Worm (Caenorhabditis elegans) whole organism, L4/young adult: Measurements from ENCODE around the gene F26A1.8.

ENCODE experiments used
- W03F9.2 ChIP-seq: fragments of 150-350 bp; optimal IDR thresholded peaks from 2 replicates; lab custom pipeline; 2014; ENCODE audit warnings: missing biosample characterization, missing genetic modification characterization
- dao-5 ChIP-seq: sonication (generic microtip); optimal IDR thresholded peaks from 2 replicates; lab custom pipeline; 2016; ENCODE audit warnings: missing genotype, missing genetic modification characterization, moderate library complexity, missing compliant biosample characterization
- him-1 ChIP-seq: sonication (generic microtip); optimal IDR thresholded peaks from 2 replicates; lab custom pipeline; 2016; ENCODE audit warnings: missing genotype, missing genetic modification reagents, missing genetic modification characterization, missing compliant biosample characterization

Gene F26A1.8

ce11 chrIII:4844327-4844726, 22.3 kb upstream of the F26A1.8 start, which contains the start of the genes clec-157 and fkh-5:
TSS of gene clec-157 (minus strand) at chrIII:4844427.
TSS of gene fkh-5 (plus strand) at chrIII:4844662.
- TF ChIP-seq him-1 (tag; lab: Kevin White, UChicago), result no peak
- no peak for TF ChIP-seq W03F9.2 (tag; lab: Kevin White, UChicago)
- no peak for TF ChIP-seq dao-5 (tag; lab: Kevin White, UChicago)

ce11 chrIII:4842173-4842572, 20.1 kb upstream of the F26A1.8 start, which contains the start of gene clec-156:
TSS of gene clec-156 (minus strand) at chrIII:4842273.
- TF ChIP-seq dao-5 (tag; lab: Kevin White, UChicago) (no peak), W03F9.2 (tag; lab: Kevin White, UChicago) (no peak)

DNA sequence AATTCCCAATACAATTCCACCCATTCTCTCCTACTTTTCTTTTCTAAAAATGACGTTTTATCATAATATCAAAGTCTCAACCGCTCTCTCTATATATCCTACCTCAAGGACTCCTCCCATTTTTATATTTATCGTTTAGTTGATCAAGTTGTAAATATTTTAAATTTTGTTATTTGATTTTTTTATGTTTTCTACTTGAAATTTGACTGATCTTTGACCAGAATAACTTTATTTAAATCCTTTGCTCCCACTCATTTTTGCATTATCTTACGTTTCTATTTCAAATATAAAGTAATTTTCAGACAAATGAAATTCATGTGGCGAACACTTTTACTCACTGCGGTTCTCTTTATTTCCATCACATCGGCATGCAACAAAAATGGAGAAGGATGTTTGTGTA, 15.4 kb upstream of the F26A1.8 start, which contains the start of the genes acbp-7 and F26A1.19:
Gene acbp-7, plus strand, starts transcription at position 301 of the 400 bp plus-strand sequence.
Gene F26A1.19, plus strand, starts transcription at position 303 of the 400 bp plus-strand sequence.
- TF ChIP-seq him-1 (tag; lab: Kevin White, UChicago), result no peak

- TF ChIP-seq dao-5 (tag; lab: Kevin White, UChicago), result no peak
- TF ChIP-seq W03F9.2 (tag; lab: Kevin White, UChicago), result no peak
- no peak for TF ChIP-seq him-1 (tag; lab: Kevin White, UChicago)
Measured at ce11 chrIII:4830207-4830606, 8.2 kb upstream of the F26A1.8 start, which contains the start of gene nspd-9. TSS of gene nspd-9 (minus strand) at chrIII:4830307.

DNA sequence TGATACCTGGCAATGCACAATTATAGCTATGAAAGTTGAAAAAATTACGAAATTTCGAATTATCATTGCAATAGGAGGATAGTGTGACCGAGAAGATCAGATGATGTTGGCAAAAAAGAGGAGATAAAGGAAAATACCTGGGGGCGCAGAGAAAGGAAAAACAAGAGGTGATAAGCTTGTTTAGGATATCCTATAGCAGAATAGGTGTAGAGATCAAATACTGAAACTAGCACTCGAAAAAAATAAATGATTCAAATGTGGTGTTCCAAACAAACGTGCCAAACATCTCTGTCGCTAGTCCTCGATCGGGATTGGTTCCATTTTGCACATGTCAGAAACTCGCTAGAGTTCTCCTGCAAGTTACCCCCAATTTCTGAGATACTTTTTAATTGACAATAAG, 7.4 kb upstream of the F26A1.8 start, which contains the start of gene F26A1.9:
Gene F26A1.9, minus strand, starts transcription at position 101 of the 400 bp plus-strand sequence.
- TF ChIP-seq dao-5 (tag; lab: Kevin White, UChicago) (no peak), W03F9.2 (tag; lab: Kevin White, UChicago) (no peak), him-1 (tag; lab: Kevin White, UChicago) (no peak)

DNA sequence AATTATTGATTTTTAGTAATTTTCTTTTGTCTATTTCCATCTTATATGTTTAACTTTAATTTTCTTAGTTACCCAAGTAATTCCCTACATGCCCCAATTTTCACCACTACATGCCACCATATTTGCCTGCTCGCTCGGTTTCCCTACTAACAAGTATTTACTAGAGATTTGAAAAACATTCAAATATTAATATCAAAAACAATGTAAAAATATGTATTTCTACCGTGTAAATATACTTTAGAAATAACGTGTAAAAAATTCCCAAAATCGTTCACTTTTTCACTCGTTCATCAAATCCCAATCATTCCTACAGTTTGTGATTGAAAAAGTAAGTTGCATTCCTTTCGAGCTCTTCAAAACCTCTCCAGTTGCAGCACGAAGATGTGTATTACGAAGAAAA, 4.6 kb upstream of the F26A1.8 start, which contains the start of gene F26A1.3:
Gene F26A1.3, plus strand, starts transcription at position 301 of the 400 bp plus-strand sequence.
- no peak for TF ChIP-seq dao-5 (tag; lab: Kevin White, UChicago)
- TF ChIP-seq W03F9.2 (tag; lab: Kevin White, UChicago), result no peak
- no peak for TF ChIP-seq him-1 (tag; lab: Kevin White, UChicago)

ce11 chrIII:4819843-4820242, 2.2 kb downstream of the F26A1.8 start, which contains the start of gene F26A1.7:
TSS of gene F26A1.7 (minus strand) at chrIII:4819943.
- TF ChIP-seq him-1 (tag; lab: Kevin White, UChicago) (no peak), W03F9.2 (tag; lab: Kevin White, UChicago) (no peak), dao-5 (tag; lab: Kevin White, UChicago) (no peak)

DNA sequence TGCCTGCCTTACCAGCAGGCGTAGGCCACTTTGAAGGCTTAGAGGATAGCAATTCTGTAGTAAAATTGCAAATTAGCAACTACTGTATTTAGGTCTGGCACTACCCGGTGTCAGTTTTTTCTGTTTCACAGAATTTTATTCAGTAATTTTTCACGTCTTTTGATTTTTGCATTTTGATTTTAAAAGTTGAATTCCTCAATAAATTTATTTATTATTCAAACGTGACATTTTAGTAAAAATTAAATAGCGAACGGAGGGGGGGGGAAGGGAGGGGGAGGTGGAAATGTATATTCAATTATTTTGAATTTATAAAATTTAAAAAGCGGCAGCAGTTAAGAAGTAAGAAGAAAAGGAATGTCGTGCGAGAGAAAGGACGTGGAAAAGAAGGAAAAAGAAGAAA, 4.8 kb downstream of the F26A1.8 start, which contains the start of gene F26A1.4:
Gene F26A1.4, plus strand, starts transcription at position 301 of the 400 bp plus-strand sequence.
- TF ChIP-seq W03F9.2 (tag; lab: Kevin White, UChicago) (no peak), dao-5 (tag; lab: Kevin White, UChicago) (no peak), him-1 (tag; lab: Kevin White, UChicago) (no peak)

- no peak for TF ChIP-seq dao-5 (tag; lab: Kevin White, UChicago)
- TF ChIP-seq W03F9.2 (tag; lab: Kevin White, UChicago), result no peak
- no peak for TF ChIP-seq him-1 (tag; lab: Kevin White, UChicago)
Measured at ce11 chrIII:4814730-4815129, 7.3 kb downstream of the F26A1.8 start, which contains the start of gene arl-6. TSS of gene arl-6 (minus strand) at chrIII:4814830.

- no peak for TF ChIP-seq him-1 (tag; lab: Kevin White, UChicago)
- TF ChIP-seq dao-5 (tag; lab: Kevin White, UChicago), result no peak
- no peak for TF ChIP-seq W03F9.2 (tag; lab: Kevin White, UChicago)
Measured at ce11 chrIII:4811195-4811594, 10.8 kb downstream of the F26A1.8 start, which contains the start of gene C38D4.7. TSS of gene C38D4.7 (minus strand) at chrIII:4811295.

- no peak for TF ChIP-seq him-1 (tag; lab: Kevin White, UChicago)
- no peak for TF ChIP-seq W03F9.2 (tag; lab: Kevin White, UChicago)
- no peak for TF ChIP-seq dao-5 (tag; lab: Kevin White, UChicago)
Measured at ce11 chrIII:4809526-4810153, 12.4 kb downstream of the F26A1.8 start, which contains the start of gene pal-1. TSS of gene pal-1 (minus strand) at chrIII:4809576.

DNA sequence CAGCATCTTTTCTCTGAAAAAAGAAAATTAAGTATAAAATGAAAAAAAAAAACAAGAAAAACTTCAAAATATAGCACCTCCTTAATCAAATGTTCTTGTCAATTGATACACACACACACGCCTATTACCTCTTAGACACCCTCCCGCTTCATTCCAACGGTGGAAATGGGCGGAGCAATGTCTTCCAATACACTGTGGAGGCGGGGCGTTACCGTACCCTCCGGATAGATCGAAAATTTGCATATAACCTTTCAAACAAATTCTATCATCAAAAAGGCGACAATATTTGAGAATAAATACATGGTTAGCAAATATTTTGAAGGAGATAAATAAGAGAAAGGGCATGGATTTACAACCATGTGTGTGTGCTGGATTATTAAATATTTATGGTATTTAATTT, 14.0 kb downstream of the F26A1.8 start:
- no peak for TF ChIP-seq W03F9.2 (tag; lab: Kevin White, UChicago)
- TF ChIP-seq him-1 (tag; lab: Kevin White, UChicago), result no peak
- no peak for TF ChIP-seq dao-5 (tag; lab: Kevin White, UChicago)

ce11 chrIII:4806345-4806744, 15.7 kb downstream of the F26A1.8 start:
- TF ChIP-seq him-1 (tag; lab: Kevin White, UChicago) (no peak), W03F9.2 (tag; lab: Kevin White, UChicago) (no peak), dao-5 (tag; lab: Kevin White, UChicago) (no peak)
